Worm (Caenorhabditis elegans) whole organism, late embryonic: ENCODE measurements around the gene C01G12.5.

Experiments used
- C08G9.2 ChIP-seq: sonication (generic microtip); optimal IDR thresholded peaks from 2 replicates; lab custom pipeline; 2016; ENCODE audit warnings: mild to moderate bottlenecking, missing genetic modification characterization, moderate library complexity, missing compliant biosample characterization
- F13H6.1 ChIP-seq: sonication (generic microtip); optimal IDR thresholded peaks from 2 replicates; lab custom pipeline; 2016; ENCODE audit warnings: missing genetic modification characterization, missing compliant biosample characterization
- K02D7.2 ChIP-seq: sonication (generic microtip); optimal IDR thresholded peaks from 2 replicates; lab custom pipeline; 2017; ENCODE audit warnings: mild to moderate bottlenecking, missing genetic modification characterization, missing compliant biosample characterization
- Y22D7AL.16 ChIP-seq: sonication (generic microtip); optimal IDR thresholded peaks from 2 replicates; lab custom pipeline; 2016; ENCODE audit warnings: missing genetic modification characterization, missing compliant biosample characterization
- ahr-1 ChIP-seq: sonication (generic microtip); optimal IDR thresholded peaks from 2 replicates; lab custom pipeline; 2016; ENCODE audit warnings: missing genetic modification characterization, missing compliant biosample characterization
- ceh-14 ChIP-seq: sonication (generic microtip); optimal IDR thresholded peaks from 2 replicates; lab custom pipeline; 2016; ENCODE audit warnings: missing genotype, missing genetic modification characterization, missing compliant biosample characterization
- ceh-18 ChIP-seq: sonication (generic microtip); optimal IDR thresholded peaks from 2 replicates; lab custom pipeline; 2016; ENCODE audit warnings: missing genetic modification characterization, missing compliant biosample characterization
- ceh-2 ChIP-seq: sonication (generic microtip); optimal IDR thresholded peaks from 2 replicates; lab custom pipeline; 2016; ENCODE audit warnings: missing genotype, missing genetic modification characterization, missing compliant biosample characterization
- ceh-24 ChIP-seq: sonication (generic microtip); optimal IDR thresholded peaks from 2 replicates; lab custom pipeline; 2016; ENCODE audit warnings: mild to moderate bottlenecking, missing genetic modification characterization, missing compliant biosample characterization
- ceh-30 ChIP-seq: fragments of 150-350 bp; optimal IDR thresholded peaks from 2 replicates; lab custom pipeline; 2014; ENCODE audit warnings: missing biosample characterization, missing genetic modification characterization
- ceh-31 ChIP-seq: sonication (generic microtip); optimal IDR thresholded peaks from 2 replicates; lab custom pipeline; 2016; ENCODE audit warnings: missing genetic modification characterization, missing compliant biosample characterization
- ceh-34 ChIP-seq: sonication (generic microtip); optimal IDR thresholded peaks from 2 replicates; lab custom pipeline; 2016; ENCODE audit warnings: mild to moderate bottlenecking, missing genetic modification characterization, missing compliant biosample characterization
- ceh-48 ChIP-seq: sonication (generic microtip); optimal IDR thresholded peaks from 2 replicates; lab custom pipeline; 2016; ENCODE audit warnings: missing genetic modification characterization, inconsistent platforms, missing compliant biosample characterization
- ceh-9 ChIP-seq: sonication (generic microtip); optimal IDR thresholded peaks from 2 replicates; lab custom pipeline; 2016; ENCODE audit warnings: mild to moderate bottlenecking, missing genetic modification characterization, inconsistent platforms, missing compliant biosample characterization
- che-1 ChIP-seq: sonication (generic microtip); optimal IDR thresholded peaks from 2 replicates; lab custom pipeline; 2016; ENCODE audit warnings: mild to moderate bottlenecking, missing genetic modification characterization, missing compliant biosample characterization
- elt-2 ChIP-seq: sonication (generic microtip); optimal IDR thresholded peaks from 2 replicates; lab custom pipeline; 2016; ENCODE audit warnings: missing genetic modification reagents, missing genetic modification characterization, missing compliant biosample characterization
- ets-4 ChIP-seq: sonication (generic microtip); optimal IDR thresholded peaks from 2 replicates; lab custom pipeline; 2016; ENCODE audit warnings: missing genetic modification characterization, missing compliant biosample characterization
- eyg-1 ChIP-seq: sonication (generic microtip); optimal IDR thresholded peaks from 2 replicates; lab custom pipeline; 2016; ENCODE audit warnings: missing genotype, missing genetic modification characterization, missing compliant biosample characterization
- fax-1 ChIP-seq: sonication (generic microtip); optimal IDR thresholded peaks from 2 replicates; lab custom pipeline; 2016; ENCODE audit warnings: missing genotype, missing genetic modification characterization, missing compliant biosample characterization
- fkh-10 ChIP-seq: fragments of 150-350 bp; optimal IDR thresholded peaks from 2 replicates; lab custom pipeline; 2014; ENCODE audit warnings: missing biosample characterization, missing genetic modification reagents, missing genetic modification characterization
- fkh-6 ChIP-seq: sonication (generic microtip); optimal IDR thresholded peaks from 2 replicates; lab custom pipeline; 2016; ENCODE audit warnings: missing genetic modification characterization, missing compliant biosample characterization
- hlh-15 ChIP-seq: sonication (generic microtip); optimal IDR thresholded peaks from 2 replicates; lab custom pipeline; 2016; ENCODE audit warnings: missing genetic modification characterization, missing compliant biosample characterization
- hlh-30 ChIP-seq: sonication (generic microtip); optimal IDR thresholded peaks from 2 replicates; lab custom pipeline; 2017; ENCODE audit warnings: antibody characterized with exemption, missing genetic modification characterization, missing compliant biosample characterization; ENCODE audit not compliant: insufficient read depth
- lin-11 ChIP-seq: fragments of 200-800 bp; sonication (Bioruptor generic); optimal IDR thresholded peaks from 2 replicates; lab custom pipeline; 2018; ENCODE audit warnings: mild to moderate bottlenecking, missing genetic modification characterization, missing compliant biosample characterization
- madf-2 ChIP-seq: sonication (generic microtip); optimal IDR thresholded peaks from 2 replicates; lab custom pipeline; 2017; ENCODE audit warnings: missing genetic modification characterization, missing compliant biosample characterization
- mec-3 ChIP-seq: sonication (generic microtip); optimal IDR thresholded peaks from 2 replicates; lab custom pipeline; 2016; ENCODE audit warnings: borderline replicate concordance, missing genetic modification characterization, missing compliant biosample characterization
- nfya-1 ChIP-seq: sonication (generic microtip); optimal IDR thresholded peaks from 2 replicates; lab custom pipeline; 2017; ENCODE audit warnings: missing genetic modification characterization, mild to moderate bottlenecking, missing compliant biosample characterization, antibody characterized with exemption, moderate library complexity
- npax-4 ChIP-seq: sonication (generic microtip); optimal IDR thresholded peaks from 2 replicates; lab custom pipeline; 2016; ENCODE audit warnings: missing genetic modification characterization, missing compliant biosample characterization
- pag-3 ChIP-seq: sonication (generic microtip); optimal IDR thresholded peaks from 2 replicates; lab custom pipeline; 2016; ENCODE audit warnings: missing compliant biosample characterization, missing genetic modification characterization, borderline replicate concordance
- pax-1 ChIP-seq: fragments of 150-350 bp; optimal IDR thresholded peaks from 2 replicates; lab custom pipeline; 2014; ENCODE audit warnings: missing biosample characterization, missing genetic modification characterization
- pha-2 ChIP-seq: sonication (generic microtip); optimal IDR thresholded peaks from 2 replicates; lab custom pipeline; 2017; ENCODE audit warnings: mild to moderate bottlenecking, missing genetic modification characterization, missing compliant biosample characterization
- pha-4 ChIP-seq: fragments of 150-350 bp; optimal IDR thresholded peaks from 2 replicates; lab custom pipeline; 2018; ENCODE audit warnings: missing biosample characterization, missing genetic modification reagents, missing genetic modification characterization
- pqm-1 ChIP-seq: sonication (generic microtip); optimal IDR thresholded peaks from 2 replicates; lab custom pipeline; 2016; ENCODE audit warnings: missing genetic modification characterization, missing compliant biosample characterization
- rnt-1 ChIP-seq: sonication (generic microtip); optimal IDR thresholded peaks from 2 replicates; lab custom pipeline; 2016; ENCODE audit warnings: missing genetic modification characterization, missing compliant biosample characterization
- sox-2 ChIP-seq: fragments of 200-800 bp; sonication (Bioruptor generic); IDR thresholded peaks from 2 replicates; pipeline ENCODE4 v1.3.6; 2022; ENCODE audit warnings: missing genetic modification reagents, missing genetic modification characterization, missing compliant biosample characterization
- syd-9 ChIP-seq: sonication (generic microtip); optimal IDR thresholded peaks from 2 replicates; lab custom pipeline; 2016; ENCODE audit warnings: mild to moderate bottlenecking, missing genetic modification characterization, moderate library complexity, missing compliant biosample characterization
- tbx-2 ChIP-seq: sonication (generic microtip); optimal IDR thresholded peaks from 2 replicates; lab custom pipeline; 2016; ENCODE audit warnings: missing genetic modification characterization, missing compliant biosample characterization
- unc-3 ChIP-seq, 2 experiments: fragments of 200-800 bp in 1 of 2; sonication (Bioruptor generic) in 1 of 2; sonication (generic microtip) in 1 of 2; conservative IDR thresholded peaks in 1 of 2; optimal IDR thresholded peaks in 1 of 2; 2 replicates each; pipeline versions ENCODE4 v1.3.6 to Lab custom; 2016 to 2022; ENCODE audit warnings: missing compliant biosample characterization in 2 of 2, missing genetic modification characterization in 2 of 2, missing genetic modification reagents in 1 of 2
- unc-42 ChIP-seq: sonication (generic microtip); optimal IDR thresholded peaks from 2 replicates; lab custom pipeline; 2016; ENCODE audit warnings: missing genotype, missing genetic modification characterization, missing compliant biosample characterization
- unc-86 ChIP-seq: sonication (generic microtip); optimal IDR thresholded peaks from 2 replicates; lab custom pipeline; 2016; ENCODE audit warnings: missing genetic modification characterization, missing compliant biosample characterization

Gene C01G12.5

ce11 chrII:14602735-14603134, 15.4 kb upstream of the C01G12.5 start:
- no peak for TF ChIP-seq pqm-1 (tag; lab: Kevin White, UChicago)
- TF ChIP-seq fkh-10 (GFP tag; lab: Kevin White, UChicago) = no peak
- TF ChIP-seq ceh-30 (tag; lab: Kevin White, UChicago) = no peak
- no peak for TF ChIP-seq ceh-9 (tag; lab: Kevin White, UChicago)
- TF ChIP-seq ahr-1 (tag; lab: Kevin White, UChicago) = no peak
- TF ChIP-seq unc-86 = no peak
- no peak for TF ChIP-seq unc-42

ce11 chrII:14600852-14601313, 13.6 kb upstream of the C01G12.5 start, which contains the start of gene tps-2:
tps-2 (plus strand) TSS chrII:14600902.
- TF ChIP-seq ceh-14 (tag; lab: Kevin White, UChicago) (no peak), ceh-48 (no peak), ceh-2 (tag; lab: Kevin White, UChicago) (no peak), pag-3 (tag; lab: Kevin White, UChicago) (no peak), hlh-15 (tag; lab: Kevin White, UChicago) (no peak), elt-2 (tag; lab: Kevin White, UChicago) (no peak), unc-42 (no peak), nfya-1 (tag; lab: Kevin White, UChicago) (no peak), ceh-30 (tag; lab: Kevin White, UChicago) (no peak), lin-11 (tag; lab: Kevin White, UChicago) (no peak)
- TF ChIP-seq, all 69 proteins: peak for 0

DNA sequence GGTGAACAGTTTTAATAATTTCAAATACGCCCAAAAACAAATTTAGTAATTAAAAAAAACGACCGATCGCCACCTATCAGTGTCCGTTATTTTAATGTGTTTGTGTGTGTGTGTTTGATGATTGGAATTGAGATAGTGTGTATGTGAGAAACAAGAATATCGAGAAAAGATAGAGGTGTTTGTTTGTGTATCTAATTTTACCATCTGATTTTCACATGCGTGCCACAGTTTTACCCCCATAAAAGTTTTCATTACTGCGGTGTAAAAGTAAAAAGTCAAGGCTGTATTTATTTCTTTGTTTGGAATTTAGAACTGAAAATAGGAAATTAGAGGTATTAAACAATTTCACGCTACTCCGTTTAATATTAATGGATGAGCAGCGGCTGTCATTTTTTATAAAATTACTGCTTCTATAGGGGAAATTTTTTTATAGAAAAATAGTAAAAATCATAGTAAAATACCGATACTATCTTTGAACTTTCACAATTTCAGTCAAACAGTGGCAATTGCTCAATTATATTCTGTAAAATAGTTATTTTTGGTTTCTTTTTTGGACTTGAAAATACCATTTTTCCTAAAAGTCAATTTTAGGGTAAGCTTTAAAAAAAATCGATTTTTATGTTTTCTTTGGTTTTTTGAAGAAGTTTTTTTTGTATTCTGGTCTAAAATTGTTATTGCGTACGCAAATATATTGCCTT, 12.8 kb upstream of the C01G12.5 start:
- TF ChIP-seq elt-2 (tag; lab: Kevin White, UChicago) (peak; percentile 25), sox-2 (GFP tag; lab: Robert Waterston, UW) (no peak), ceh-31 (tag; lab: Kevin White, UChicago) (no peak)
- TF ChIP-seq, all 69 proteins: peak for 1

- no peak for TF ChIP-seq C08G9.2
- no peak for TF ChIP-seq fkh-6 (tag; lab: Kevin White, UChicago)
- no peak for TF ChIP-seq madf-2
- TF ChIP-seq hlh-15 (tag; lab: Kevin White, UChicago) = no peak
- no peak for TF ChIP-seq sox-2 (GFP tag; lab: Robert Waterston, UW)
- TF ChIP-seq K02D7.2 (tag; lab: Kevin White, UChicago) = no peak
- no peak for TF ChIP-seq ceh-48
- TF ChIP-seq ceh-24 (tag; lab: Kevin White, UChicago) = no peak
- TF ChIP-seq npax-4 = no peak
- TF ChIP-seq unc-42 = no peak
- no peak for TF ChIP-seq fax-1 (tag; lab: Kevin White, UChicago)
- no peak for TF ChIP-seq pax-1
- TF ChIP-seq hlh-30 (tag; lab: Kevin White, UChicago) = no peak
- TF ChIP-seq pag-3 (tag; lab: Kevin White, UChicago) = no peak
Measured at ce11 chrII:14599284-14599862, 12.1 kb upstream of the C01G12.5 start.

ce11 chrII:14598367-14598766, 11.1 kb upstream of the C01G12.5 start:
- no peak for TF ChIP-seq pqm-1 (tag; lab: Kevin White, UChicago)
- no peak for TF ChIP-seq pha-2
- no peak for TF ChIP-seq ets-4 (tag; lab: Kevin White, UChicago)
- TF ChIP-seq ceh-18 = peak; percentile 24
- no peak for TF ChIP-seq eyg-1 (tag; lab: Kevin White, UChicago)
- TF ChIP-seq pax-1 = no peak
- TF ChIP-seq che-1 = no peak
- no peak for TF ChIP-seq lin-11 (tag; lab: Kevin White, UChicago)
- no peak for TF ChIP-seq fkh-6 (tag; lab: Kevin White, UChicago)
- TF ChIP-seq ceh-24 (tag; lab: Kevin White, UChicago) = no peak
- peak; percentile 61 for TF ChIP-seq hlh-30 (tag; lab: Kevin White, UChicago)
- TF ChIP-seq ceh-31 (tag; lab: Kevin White, UChicago) = no peak
- no peak for TF ChIP-seq fax-1 (tag; lab: Kevin White, UChicago)
- no peak for TF ChIP-seq syd-9 (tag; lab: Kevin White, UChicago)
- no peak for TF ChIP-seq elt-2 (tag; lab: Kevin White, UChicago)
- peak; percentile 25 for TF ChIP-seq rnt-1 (tag; lab: Kevin White, UChicago)
- TF ChIP-seq mec-3 (tag; lab: Kevin White, UChicago) = no peak
- no peak for TF ChIP-seq ahr-1 (tag; lab: Kevin White, UChicago)
- TF ChIP-seq Y22D7AL.16 (tag; lab: Kevin White, UChicago) = no peak
- TF ChIP-seq F13H6.1 (tag; lab: Kevin White, UChicago) = no peak
- TF ChIP-seq pha-4 (tag; lab: Kevin White, UChicago) = no peak
- no peak for TF ChIP-seq unc-3 (GFP tag; conservative IDR thresholded peaks at IDR 0.05; lab: Robert Waterston, UW)
- TF ChIP-seq unc-3 (tag; optimal IDR thresholded peaks at IDR 0.05; lab: Kevin White, UChicago) = no peak
- TF ChIP-seq tbx-2 (tag; lab: Kevin White, UChicago) = no peak
- no peak for TF ChIP-seq ceh-34 (tag; lab: Kevin White, UChicago)
- TF ChIP-seq, all 69 proteins: peak for 3
